Worm (Caenorhabditis elegans) whole organism, young adult: ENCODE measurements around the gene Y54G11A.2.

Experiments
- C17E4.6 ChIP-seq: fragments of 200-800 bp; sonication (Bioruptor generic); IDR thresholded peaks from 2 replicates; pipeline ENCODE4 v1.3.6; 2022; ENCODE audit warnings: missing genetic modification reagents, missing genetic modification characterization, missing compliant biosample characterization
- F33H1.4 ChIP-seq: fragments of 200-800 bp; sonication (Bioruptor generic); IDR thresholded peaks from 2 replicates; pipeline ENCODE4 v1.3.6; 2022; ENCODE audit warnings: missing genetic modification reagents, missing genetic modification characterization, missing compliant biosample characterization
- F37B4.10 ChIP-seq: fragments of 200-800 bp; sonication (Bioruptor generic); IDR thresholded peaks from 2 replicates; pipeline ENCODE4 v1.3.6; 2022; ENCODE audit warnings: missing genetic modification characterization, missing compliant biosample characterization
- F49E8.2 ChIP-seq: sonication (generic microtip); optimal IDR thresholded peaks from 3 replicates; lab custom pipeline; 2017; ENCODE audit warnings: missing genetic modification characterization, mild to moderate bottlenecking, missing compliant biosample characterization, antibody characterized with exemption, moderate library complexity; ENCODE audit not compliant: insufficient read depth
- F57C9.4 ChIP-seq: sonication (generic microtip); optimal IDR thresholded peaks from 2 replicates; lab custom pipeline; 2017; ENCODE audit warnings: mild to moderate bottlenecking, missing genetic modification characterization, missing compliant biosample characterization
- K12H6.12 ChIP-seq: fragments of 200-800 bp; sonication (Bioruptor generic); optimal IDR thresholded peaks from 2 replicates; lab custom pipeline; 2018; ENCODE audit warnings: mild to moderate bottlenecking, missing genetic modification characterization, missing compliant biosample characterization
- Y53G8AR.9 ChIP-seq: fragments of 200-800 bp; sonication (Bioruptor generic); conservative IDR thresholded peaks from 2 replicates; pipeline ENCODE4 v1.3.6; 2022; ENCODE audit warnings: missing genetic modification reagents, missing genetic modification characterization, missing compliant biosample characterization
- Y56A3A.18 ChIP-seq: fragments of 200-800 bp; sonication (Bioruptor generic); IDR thresholded peaks from 2 replicates; pipeline ENCODE4 v1.3.6; 2022; ENCODE audit warnings: missing genetic modification reagents, missing genetic modification characterization, missing compliant biosample characterization
- Y95B8A.8 ChIP-seq: fragments of 200-800 bp; sonication (Bioruptor generic); IDR thresholded peaks from 2 replicates; pipeline ENCODE4 v1.3.6; 2022; ENCODE audit warnings: missing genetic modification reagents, missing genetic modification characterization, missing compliant biosample characterization
- aptf-3 ChIP-seq: fragments of 200-800 bp; sonication (Bioruptor generic); IDR thresholded peaks from 2 replicates; pipeline ENCODE4 v1.3.6; 2022; ENCODE audit warnings: missing genetic modification characterization, missing compliant biosample characterization
- ceh-40 ChIP-seq: fragments of 200-800 bp; sonication (Bioruptor generic); IDR thresholded peaks from 2 replicates; pipeline ENCODE4 v1.3.6; 2022; ENCODE audit warnings: missing genetic modification characterization, missing compliant biosample characterization
- ceh-79 ChIP-seq: sonication (generic microtip); optimal IDR thresholded peaks from 2 replicates; lab custom pipeline; 2017; ENCODE audit warnings: mild to moderate bottlenecking, missing genetic modification characterization, missing compliant biosample characterization
- chd-7 ChIP-seq: sonication (generic microtip); optimal IDR thresholded peaks from 2 replicates; lab custom pipeline; 2016; ENCODE audit warnings: mild to moderate bottlenecking, missing genetic modification characterization, moderate library complexity, missing compliant biosample characterization
- die-1 ChIP-seq: sonication (generic microtip); optimal IDR thresholded peaks from 2 replicates; lab custom pipeline; 2016; ENCODE audit warnings: missing genotype, mild to moderate bottlenecking, missing genetic modification characterization, missing compliant biosample characterization
- dox-1 ChIP-seq: fragments of 200-800 bp; sonication (Bioruptor generic); IDR thresholded peaks from 2 replicates; pipeline ENCODE4 v1.3.6; 2022; ENCODE audit warnings: missing genetic modification reagents, missing genetic modification characterization, missing compliant biosample characterization
- efl-1 ChIP-seq: fragments of 150-350 bp; optimal IDR thresholded peaks from 2 replicates; lab custom pipeline; 2014; ENCODE audit warnings: missing biosample characterization, missing genetic modification reagents, missing genetic modification characterization
- egl-18 ChIP-seq: fragments of 200-800 bp; sonication (Bioruptor generic); IDR thresholded peaks from 2 replicates; pipeline ENCODE4 v1.3.6; 2022; ENCODE audit warnings: missing genetic modification reagents, missing genetic modification characterization, missing compliant biosample characterization
- egl-44 ChIP-seq: fragments of 200-800 bp; sonication (Bioruptor generic); IDR thresholded peaks from 2 replicates; pipeline ENCODE4 v1.3.6; 2022; ENCODE audit warnings: missing genetic modification reagents, missing genetic modification characterization, missing compliant biosample characterization
- egrh-3 ChIP-seq: fragments of 200-800 bp; sonication (Bioruptor generic); IDR thresholded peaks from 2 replicates; pipeline ENCODE4 v1.3.6; 2022; ENCODE audit warnings: missing genetic modification reagents, missing genetic modification characterization, missing compliant biosample characterization
- fkh-3 ChIP-seq: sonication (generic microtip); optimal IDR thresholded peaks from 2 replicates; lab custom pipeline; 2016; ENCODE audit warnings: mild to moderate bottlenecking, missing genetic modification characterization, missing compliant biosample characterization
- hlh-12 ChIP-seq: sonication (generic microtip); optimal IDR thresholded peaks from 2 replicates; lab custom pipeline; 2016; ENCODE audit warnings: missing genetic modification characterization, missing compliant biosample characterization
- hlh-26 ChIP-seq: fragments of 200-800 bp; sonication (Bioruptor generic); conservative IDR thresholded peaks from 2 replicates; pipeline ENCODE4 v1.3.6; 2022; ENCODE audit warnings: missing genetic modification reagents, missing genetic modification characterization, missing compliant biosample characterization
- hmg-1.2 ChIP-seq: fragments of 200-800 bp; sonication (Bioruptor generic); IDR thresholded peaks from 2 replicates; pipeline ENCODE4 v1.3.6; 2022; ENCODE audit warnings: missing genetic modification reagents, missing genetic modification characterization, missing compliant biosample characterization
- hrde-1 ChIP-seq: sonication (generic microtip); optimal IDR thresholded peaks from 2 replicates; lab custom pipeline; 2016; ENCODE audit warnings: missing genetic modification characterization, mild to moderate bottlenecking, missing compliant biosample characterization, moderate library complexity, missing genotype, missing genetic modification reagents, borderline replicate concordance
- hsf-1 ChIP-seq: fragments of 200-800 bp; sonication (Bioruptor generic); IDR thresholded peaks from 2 replicates; pipeline ENCODE4 v1.3.6; 2022; ENCODE audit warnings: missing genetic modification reagents, missing genetic modification characterization, missing compliant biosample characterization
- lin-40 ChIP-seq: sonication (generic microtip); optimal IDR thresholded peaks from 2 replicates; lab custom pipeline; 2016; ENCODE audit warnings: missing genetic modification characterization, mild to moderate bottlenecking, missing compliant biosample characterization, missing genotype, missing genetic modification reagents
- lsl-1 ChIP-seq: fragments of 200-800 bp; sonication (Bioruptor generic); optimal IDR thresholded peaks from 2 replicates; lab custom pipeline; 2018; ENCODE audit warnings: mild to moderate bottlenecking, missing genetic modification characterization, moderate library complexity, missing compliant biosample characterization
- lsy-27 ChIP-seq: sonication (generic microtip); optimal IDR thresholded peaks from 2 replicates; lab custom pipeline; 2017; ENCODE audit warnings: missing genetic modification characterization, mild to moderate bottlenecking, missing compliant biosample characterization, antibody characterized with exemption, missing genotype, borderline replicate concordance; ENCODE audit not compliant: insufficient read depth
- madf-10 ChIP-seq: sonication (generic microtip); optimal IDR thresholded peaks from 2 replicates; lab custom pipeline; 2016; ENCODE audit warnings: mild to moderate bottlenecking, missing genetic modification characterization, missing compliant biosample characterization
- madf-6 ChIP-seq: fragments of 200-800 bp; sonication (Bioruptor generic); IDR thresholded peaks from 2 replicates; pipeline ENCODE4 v1.3.6; 2022; ENCODE audit warnings: missing genetic modification reagents, missing genetic modification characterization, missing compliant biosample characterization
- madf-8 ChIP-seq: fragments of 200-800 bp; sonication (Bioruptor generic); conservative IDR thresholded peaks from 2 replicates; pipeline ENCODE4 v1.3.6; 2022; ENCODE audit warnings: missing genetic modification reagents, missing genetic modification characterization, missing compliant biosample characterization
- mes-4 ChIP-seq: sonication (generic microtip); optimal IDR thresholded peaks from 2 replicates; lab custom pipeline; 2016; ENCODE audit warnings: missing genotype, missing genetic modification characterization, missing compliant biosample characterization
- nfya-1 ChIP-seq: sonication (generic microtip); optimal IDR thresholded peaks from 2 replicates; lab custom pipeline; 2017; ENCODE audit warnings: antibody characterized with exemption, missing compliant biosample characterization, missing genetic modification characterization, borderline replicate concordance; ENCODE audit not compliant: insufficient read depth
- pbrm-1 ChIP-seq: fragments of 200-800 bp; sonication (Bioruptor generic); IDR thresholded peaks from 2 replicates; pipeline ENCODE4 v1.3.6; 2022; ENCODE audit warnings: missing genetic modification reagents, missing genetic modification characterization, missing compliant biosample characterization
- rpc-1 ChIP-seq, 2 experiments: fragments of 150-350 bp in 1 of 2; sonication (generic microtip) in 1 of 2; optimal IDR thresholded peaks; 2 replicates each; lab custom pipeline; 2014 to 2018; ENCODE audit warnings: missing biosample characterization in 1 of 2, missing genetic modification characterization in 1 of 2, missing genetic modification reagents in 1 of 2, missing genotype in 1 of 2
- tbx-9 ChIP-seq: sonication (generic microtip); optimal IDR thresholded peaks from 2 replicates; lab custom pipeline; 2016; ENCODE audit warnings: borderline replicate concordance, missing genetic modification characterization, inconsistent platforms, missing compliant biosample characterization
- unc-62 ChIP-seq: fragments of 150-350 bp; optimal IDR thresholded peaks from 2 replicates; lab custom pipeline; 2014; ENCODE audit warnings: missing biosample characterization, missing genetic modification reagents, missing genetic modification characterization
- xnd-1 ChIP-seq: sonication (generic microtip); optimal IDR thresholded peaks from 2 replicates; lab custom pipeline; 2016; ENCODE audit warnings: missing genotype, missing genetic modification reagents, missing genetic modification characterization, missing compliant biosample characterization
- zfh-2 ChIP-seq: fragments of 200-800 bp; sonication (Bioruptor generic); conservative IDR thresholded peaks from 2 replicates; pipeline ENCODE4 v1.3.6; 2022; ENCODE audit warnings: missing genetic modification reagents, missing genetic modification characterization, missing compliant biosample characterization
- ztf-28 ChIP-seq: fragments of 200-800 bp; sonication (Bioruptor generic); IDR thresholded peaks from 2 replicates; pipeline ENCODE4 v1.3.6; 2022; ENCODE audit warnings: missing genetic modification reagents, missing genetic modification characterization, missing compliant biosample characterization

Y54G11A.2 gene

ce11 chrII:14226175-14226574 is 26.0 kb upstream of the Y54G11A.2 start, which contains the start of gene Y48B6A.13:
TSS of gene Y48B6A.13 (minus strand) at chrII:14226275.
- TF ChIP-seq zfh-2 (0 out of 2 replicates have a peak, but pooled peaks have one; percentile 26), hsf-1 (no peak), F37B4.10 (GFP tag; lab: Robert Waterston, UW) (no peak), Y53G8AR.9 (GFP tag; lab: Robert Waterston, UW) (0 out of 2 replicates have a peak, but pooled peaks have one; percentile 27), Y56A3A.18 (GFP tag; lab: Robert Waterston, UW) (no peak), dox-1 (GFP tag; lab: Robert Waterston, UW) (no peak), F49E8.2 (tag; lab: Kevin White, UChicago) (no peak), madf-10 (tag; lab: Kevin White, UChicago) (no peak), die-1 (tag; lab: Kevin White, UChicago) (no peak), nfya-1 (tag; lab: Kevin White, UChicago) (no peak), hlh-12 (tag; lab: Kevin White, UChicago) (no peak), lin-40 (tag; lab: Kevin White, UChicago) (no peak)

ce11 chrII:14230075-14230474 is 22.1 kb upstream of the Y54G11A.2 start:
- TF ChIP-seq hrde-1 (tag; lab: Kevin White, UChicago) (no peak), zfh-2 (peak; percentile 75)

ce11 chrII:14230938-14231337 is 21.2 kb upstream of the Y54G11A.2 start:
- no peak for TF ChIP-seq F57C9.4 (tag; lab: Kevin White, UChicago)
- no peak for TF ChIP-seq ceh-40 (GFP tag; lab: Robert Waterston, UW)
- TF ChIP-seq pbrm-1 = no peak
- no peak for TF ChIP-seq mes-4 (tag; lab: Kevin White, UChicago)
- TF ChIP-seq unc-62 (GFP tag; lab: Kevin White, UChicago) = no peak
- TF ChIP-seq Y95B8A.8 (GFP tag; lab: Robert Waterston, UW) = no peak
- TF ChIP-seq hrde-1 (tag; lab: Kevin White, UChicago) = no peak
- TF ChIP-seq C17E4.6 (GFP tag; lab: Robert Waterston, UW) = no peak
- TF ChIP-seq aptf-3 (GFP tag; lab: Robert Waterston, UW) = no peak
- TF ChIP-seq nfya-1 (tag; lab: Kevin White, UChicago) = no peak
- no peak for TF ChIP-seq tbx-9 (tag; lab: Kevin White, UChicago)
- no peak for TF ChIP-seq hlh-26 (GFP tag; lab: Robert Waterston, UW)
- TF ChIP-seq egrh-3 = no peak
- no peak for TF ChIP-seq lsy-27

ce11 chrII:14233879-14234278 is 18.3 kb upstream of the Y54G11A.2 start, which contains the start of gene men-1:
TSS of gene men-1 (minus strand) at chrII:14234120.
- TF ChIP-seq lsy-27 (no peak), F33H1.4 (GFP tag; lab: Robert Waterston, UW) (no peak), hmg-1.2 (GFP tag; lab: Robert Waterston, UW) (peak; percentile 72; the same call in 1 of the 2 replicates), aptf-3 (GFP tag; lab: Robert Waterston, UW) (no peak), ztf-28 (no peak)

ce11 chrII:14234375-14235102 is 17.6 kb upstream of the Y54G11A.2 start:
- TF ChIP-seq madf-8 (GFP tag; lab: Robert Waterston, UW) (peak; percentile 35), K12H6.12 (tag; lab: Kevin White, UChicago) (no peak), egl-18 (GFP tag; lab: Robert Waterston, UW) (no peak), fkh-3 (no peak), egl-44 (no peak), rpc-1 (optimal IDR thresholded peaks at IDR 0.05; lab: Kevin White, UChicago) (no peak), rpc-1 (tag; optimal IDR thresholded peaks at IDR 0.05; lab: Kevin White, UChicago) (no peak), lsl-1 (GFP tag; lab: Kevin White, UChicago) (peak; percentile 59), madf-10 (tag; lab: Kevin White, UChicago) (no peak), efl-1 (GFP tag; lab: Kevin White, UChicago) (peak; percentile 75), ceh-79 (tag; lab: Kevin White, UChicago) (no peak), madf-6 (peak; percentile 75), chd-7 (tag; lab: Kevin White, UChicago) (no peak), xnd-1 (peak; percentile 41)
